Worm (Caenorhabditis elegans): Measurements from ENCODE around the gene adm-2.

The adm-2 gene

DNA sequence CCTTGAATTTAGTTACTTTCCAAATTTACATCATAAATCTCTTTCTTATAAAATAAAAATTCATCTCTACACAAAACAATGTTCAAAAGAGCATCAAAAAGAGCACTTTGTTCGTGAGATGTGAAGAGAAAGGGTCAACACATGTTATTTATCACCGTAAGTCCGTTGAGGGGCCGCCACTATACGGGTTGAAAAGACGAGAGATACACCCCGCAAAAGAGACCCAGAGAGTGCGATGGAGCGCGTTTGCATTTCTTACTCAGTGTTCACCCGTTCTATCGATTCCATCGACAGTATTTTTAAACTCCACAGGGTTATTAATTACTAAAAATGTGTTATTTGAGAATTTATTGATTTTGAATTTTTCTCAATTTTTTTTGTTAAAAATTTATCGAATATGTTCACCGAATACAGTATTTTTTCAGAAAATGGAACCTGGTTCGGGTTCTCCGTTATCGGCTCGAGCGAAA lies 39.2 kb downstream of the adm-2 start, which contains the start of gene pix-1 (continued):
- TF ChIP-seq lin-15B (tag; optimal IDR thresholded peaks at IDR 0.05) (no peak), duxl-1 (tag; optimal IDR thresholded peaks at IDR 0.05; ENCODE audit: poor library complexity) (no peak), lin-13 (GFP tag; optimal IDR thresholded peaks at IDR 0.05) (peak; percentile 3), egl-27 (tag; optimal IDR thresholded peaks at IDR 0.05) (no peak), snpc-1.2 (GFP tag; IDR thresholded peaks at IDR 0.05) (no peak), ztf-11 (tag; optimal IDR thresholded peaks at IDR 0.05) (no peak), aha-1 (tag) (peak; percentile 95), Y5F2A.4 (GFP tag; optimal IDR thresholded peaks at IDR 0.05) (no peak), saeg-2 (GFP tag; IDR thresholded peaks at IDR 0.05) (no peak), ZK546.5 (tag; optimal IDR thresholded peaks at IDR 0.05) (no peak), nhr-11 (tag; optimal IDR thresholded peaks at IDR 0.05) (peak; percentile 49), dve-1 (tag; optimal IDR thresholded peaks at IDR 0.05; ENCODE audit: insufficient read depth) (peak; percentile 68), nhr-28 (tag; optimal IDR thresholded peaks at IDR 0.05) (peak; percentile 31), lin-39 (tag; optimal IDR thresholded peaks at IDR 0.05) (no peak), lim-7 (GFP tag; IDR thresholded peaks at IDR 0.05) (no peak), vab-7 (GFP tag; IDR thresholded peaks at IDR 0.05) (no peak), ctbp-1 (GFP tag; IDR thresholded peaks at IDR 0.05) (no peak), mdl-1 (tag; optimal IDR thresholded peaks at IDR 0.05) (no peak), F10B5.3 (tag; optimal IDR thresholded peaks at IDR 0.05) (peak; percentile 47), rbr-2 (tag; optimal IDR thresholded peaks at IDR 0.05) (peak; percentile 66), daf-16 (GFP tag; optimal IDR thresholded peaks at IDR 0.05) (peak in 1 of 2 experiments; percentile 79), daf-16 (tag; optimal IDR thresholded peaks at IDR 0.05) (peak; percentile 71), snpc-4 (tag; optimal IDR thresholded peaks at IDR 0.05) (no peak), Y48G9A.11 (GFP tag; IDR thresholded peaks at IDR 0.05) (no peak), ces-1 (GFP tag; optimal IDR thresholded peaks at IDR 0.05) (no peak), egl-43 (GFP tag; IDR thresholded peaks at IDR 0.05) (no peak), arid-1 (GFP tag; conservative IDR thresholded peaks at IDR 0.05) (no peak), Y105C5A.15 (GFP tag; IDR thresholded peaks at IDR 0.05) (no peak), dmd-6 (GFP tag; IDR thresholded peaks at IDR 0.05) (peak; percentile 25; the same call in 1 of the 2 replicates), hif-1 (tag; optimal IDR thresholded peaks at IDR 0.05) (no peak), pqm-1 (tag; optimal IDR thresholded peaks at IDR 0.05) (no peak), F44E2.7 (GFP tag; IDR thresholded peaks at IDR 0.05) (no peak), R02D3.7 (tag; optimal IDR thresholded peaks at IDR 0.05) (no peak), mxl-2 (GFP tag; conservative IDR thresholded peaks at IDR 0.05) (no peak), zip-2 (tag; optimal IDR thresholded peaks at IDR 0.05) (no peak), fos-1 (tag; optimal IDR thresholded peaks at IDR 0.05) (no peak), ceh-44 (GFP tag; IDR thresholded peaks at IDR 0.05) (no peak), D1046.2 (GFP tag; IDR thresholded peaks at IDR 0.05) (no peak), tra-1 (GFP tag; IDR thresholded peaks at IDR 0.05) (no peak), fkh-10 (GFP tag; optimal IDR thresholded peaks at IDR 0.05) (peak; percentile 11), F37D6.2 (tag; optimal IDR thresholded peaks at IDR 0.05) (no peak), nhr-111 (GFP tag; optimal IDR thresholded peaks at IDR 0.05) (no peak), hlh-30 (tag; optimal IDR thresholded peaks at IDR 0.05; ENCODE audit: insufficient read depth) (peak; percentile 53), mdt-29 (GFP tag; IDR thresholded peaks at IDR 0.05) (no peak), nhr-6 (tag; optimal IDR thresholded peaks at IDR 0.05) (peak; percentile 6), php-3 (GFP tag; IDR thresholded peaks at IDR 0.05) (no peak), hmg-1.1 (GFP tag; IDR thresholded peaks at IDR 0.05) (peak; percentile 57; the same call in 1 of the 2 replicates), ceh-32 (tag; optimal IDR thresholded peaks at IDR 0.05; ENCODE audit: poor library complexity) (no peak), cey-2 (tag; optimal IDR thresholded peaks at IDR 0.05; ENCODE audit: borderline replicate concordance, insufficient read depth) (no peak), ceh-82 (tag; optimal IDR thresholded peaks at IDR 0.05) (no peak), lin-38 (GFP tag; IDR thresholded peaks at IDR 0.05) (peak; percentile 96), F49E8.2 (tag; optimal IDR thresholded peaks at IDR 0.05; ENCODE audit: borderline replicate concordance) (no peak)
